Fruit fly (Drosophila melanogaster): ENCODE measurements around the gene rg.

dm6 chrX:5051049-5051448 lies 34.5 kb upstream of the rg start:
- no peak for TF ChIP-seq tj (GFP tag; optimal IDR thresholded peaks at IDR 0.05)
- TF ChIP-seq kay (GFP tag; ENCODE audit: borderline replicate concordance): no peak
